Fruit fly (Drosophila melanogaster) whole organism: ENCODE results near the gene CG32263.

Source experiments
- EcR ChIP-seq, 2 experiments: fragments of >200 bp; optimal IDR thresholded peaks; 2 replicates each; lab custom pipeline; 2017; ENCODE audit warnings: missing biosample characterization in 2 of 2, missing genetic modification characterization in 2 of 2, missing genetic modification reagents in 2 of 2
- usp ChIP-seq: fragments of >200 bp; optimal IDR thresholded peaks from 2 replicates; lab custom pipeline; 2017; ENCODE audit warnings: missing biosample characterization, missing genetic modification characterization, mixed read lengths

DNA sequence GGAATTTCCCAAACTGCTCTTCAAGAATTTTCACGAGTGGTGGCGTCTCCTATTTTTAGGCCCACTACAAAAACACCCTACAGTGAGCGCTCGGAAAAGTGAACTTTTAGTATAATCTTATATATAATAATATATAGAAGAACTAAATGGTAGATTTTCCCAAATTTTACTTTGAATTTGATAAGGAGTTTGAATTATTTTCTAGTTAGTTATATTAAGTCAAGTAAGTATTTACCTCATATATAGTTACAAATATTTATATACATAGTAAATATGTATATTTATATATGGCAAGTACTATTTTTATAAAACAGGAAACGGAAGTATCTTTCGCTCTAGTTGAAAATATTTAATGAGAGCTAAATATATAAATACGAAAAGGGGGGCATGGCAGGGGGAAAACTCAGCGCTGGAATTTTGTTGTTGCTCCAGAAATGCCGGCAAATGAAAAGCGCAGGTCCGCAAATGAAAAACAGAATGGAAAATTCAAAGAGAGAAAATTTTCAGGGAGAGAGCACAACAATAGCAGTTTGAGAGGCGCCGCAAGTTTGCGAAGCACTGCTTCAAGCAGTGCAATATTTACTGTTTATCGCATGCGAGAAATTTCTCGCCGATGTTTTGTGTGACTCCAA is 22.0 kb downstream of the CG32263 start:
- TF ChIP-seq EcR (GFP tag; optimal IDR thresholded peaks at IDR 0.05; lab: Kevin White, UChicago), result no peak
- no peak for TF ChIP-seq usp (GFP tag; lab: Kevin White, UChicago)
